Worm (Caenorhabditis elegans): ENCODE measurements around the gene F22F7.12.

DNA sequence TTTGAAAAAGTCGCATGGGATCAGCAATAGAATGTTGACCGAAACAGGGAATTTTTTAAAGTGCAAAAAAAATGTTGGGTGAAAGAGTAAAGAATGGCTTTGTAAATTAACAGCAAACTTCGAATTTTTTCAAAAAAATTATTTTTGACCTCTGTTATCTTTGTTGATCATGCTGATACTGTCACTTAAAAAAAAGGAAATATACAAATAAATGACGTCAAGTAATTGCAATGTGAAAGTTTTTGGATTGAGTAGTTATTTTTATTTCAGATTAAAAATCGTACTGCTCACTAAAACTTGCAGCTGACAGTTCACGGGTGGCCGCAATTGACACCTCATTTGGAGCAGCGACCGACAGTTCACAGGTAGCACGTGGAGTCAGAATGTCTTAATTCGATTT lies 6.6 kb upstream of the F22F7.12 start, which contains the start of gene C45H4.13:
- TF ChIP-seq W03F9.2 (tag; optimal IDR thresholded peaks at IDR 0.05), result no peak
- TF ChIP-seq him-1 (tag; optimal IDR thresholded peaks at IDR 0.05), result no peak
- TF ChIP-seq dao-5 (tag; optimal IDR thresholded peaks at IDR 0.05), result no peak
